Fruit fly (Drosophila melanogaster): ENCODE results near the gene CG33178.

CG33178 gene

dm6 chrX:15043013-15043699, 39.5 kb upstream of the CG33178 start (continued):
- TF ChIP-seq CG31224 (GFP tag; IDR thresholded peaks at IDR 0.05) (peak; percentile 18; the same call in 1 of the 2 replicates), toy (GFP tag; IDR thresholded peaks at IDR 0.05) (0 out of 2 replicates have a peak, but pooled peaks have one; percentile 37), CG6683 (GFP tag; optimal IDR thresholded peaks at IDR 0.05) (peak; percentile 76), HLH3B (GFP tag; IDR thresholded peaks at IDR 0.05) (peak; percentile 60; the same call in 1 of the 2 replicates), Dip2 (GFP tag; IDR thresholded peaks at IDR 0.05) (no peak), org-1 (GFP tag; optimal IDR thresholded peaks at IDR 0.05) (peak; percentile 85), zf30C (GFP tag; optimal IDR thresholded peaks at IDR 0.05) (no peak), H15 (GFP tag; IDR thresholded peaks at IDR 0.05) (no peak), gcm (GFP tag; optimal IDR thresholded peaks at IDR 0.05) (peak; percentile 87), CG10431 (GFP tag; optimal IDR thresholded peaks at IDR 0.05) (peak; percentile 89)

dm6 chrX:15043700-15044225, 38.9 kb upstream of the CG33178 start, which contains the start of gene CG5541:
Gene CG5541 (plus strand): TSS chrX:15044123.
- TF ChIP-seq ssp (GFP tag; IDR thresholded peaks at IDR 0.05) (no peak), exex (tag; optimal IDR thresholded peaks at IDR 0.05) (peak; percentile 35), ro (GFP tag; IDR thresholded peaks at IDR 0.05) (no peak), gcm2 (GFP tag; optimal IDR thresholded peaks at IDR 0.05) (no peak), lilli (GFP tag; optimal IDR thresholded peaks at IDR 0.05) (peak; percentile 42), CG10274 (GFP tag; optimal IDR thresholded peaks at IDR 0.05) (no peak), nom (GFP tag; optimal IDR thresholded peaks at IDR 0.05) (no peak), Stat92E (GFP tag; optimal IDR thresholded peaks at IDR 0.05) (no peak), CG13894 (tag; optimal IDR thresholded peaks at IDR 0.05) (peak; percentile 32), Mes4 (GFP tag; optimal IDR thresholded peaks at IDR 0.05) (no peak), CG7987 (GFP tag; optimal IDR thresholded peaks at IDR 0.05) (no peak), Opbp (GFP tag; IDR thresholded peaks at IDR 0.05; ENCODE audit: partially characterized antibody) (peak; percentile 20; the same call in 1 of the 3 replicates), run (tag; optimal IDR thresholded peaks at IDR 0.05) (no peak), sens-2 (GFP tag; IDR thresholded peaks at IDR 0.05) (no peak), CG9609 (GFP tag; optimal IDR thresholded peaks at IDR 0.05) (no peak), gsb-n (tag; optimal IDR thresholded peaks at IDR 0.05) (no peak), Antp (GFP tag; optimal IDR thresholded peaks at IDR 0.05) (no peak), vvl (GFP tag; IDR thresholded peaks at IDR 0.05) (no peak), Fer3 (tag; optimal IDR thresholded peaks at IDR 0.05) (peak; percentile 0), Drgx (GFP tag; IDR thresholded peaks at IDR 0.05) (no peak), CG11696 (GFP tag; IDR thresholded peaks at IDR 0.05) (no peak), gcm (GFP tag; optimal IDR thresholded peaks at IDR 0.05) (no peak), CG4404 (GFP tag; IDR thresholded peaks at IDR 0.05) (no peak; the same call in 1 of the 2 replicates), ind (GFP tag; optimal IDR thresholded peaks at IDR 0.05) (no peak), her (GFP tag; optimal IDR thresholded peaks at IDR 0.05) (no peak), lmd (GFP tag; IDR thresholded peaks at IDR 0.05) (no peak), CG11560 (tag; IDR thresholded peaks at IDR 0.05) (no peak), corto (GFP tag; optimal IDR thresholded peaks at IDR 0.05) (no peak), CG14014 (GFP tag; IDR thresholded peaks at IDR 0.05) (no peak), CG8290 (GFP tag; optimal IDR thresholded peaks at IDR 0.05) (no peak), CG8290 (tag; optimal IDR thresholded peaks at IDR 0.05) (no peak), Jarid2 (GFP tag; optimal IDR thresholded peaks at IDR 0.05) (peak; percentile 58), nmo (GFP tag; optimal IDR thresholded peaks at IDR 0.05) (peak; percentile 3), ato (GFP tag; IDR thresholded peaks at IDR 0.05; ENCODE audit: partially characterized antibody) (no peak), pnt (GFP tag; optimal IDR thresholded peaks at IDR 0.05) (no peak), Dek (tag; optimal IDR thresholded peaks at IDR 0.05) (no peak), Atf-2 (GFP tag; optimal IDR thresholded peaks at IDR 0.05) (no peak), zen2 (GFP tag; IDR thresholded peaks at IDR 0.05; ENCODE audit: partially characterized antibody) (no peak), CG3847 (GFP tag; IDR thresholded peaks at IDR 0.05) (no peak; the same call in 1 of the 2 replicates), H2.0 (GFP tag; IDR thresholded peaks at IDR 0.05) (no peak)

All from whole organism, embryonic.